Fruit fly (Drosophila melanogaster) whole organism, embryonic: Measurements from ENCODE around the gene COX7AL.

ENCODE experiments used
- ATbp ChIP-seq: fragments of 200-800 bp; sonication (Bioruptor generic); optimal IDR thresholded peaks from 2 replicates; lab custom pipeline; 2017; ENCODE audit warnings: missing biosample characterization, mild to moderate bottlenecking, missing genetic modification characterization, missing genetic modification reagents
- Awh ChIP-seq: fragments of 200-800 bp; sonication (Bioruptor generic); IDR thresholded peaks from 2 replicates; pipeline ENCODE4, ENCODE4 v1.3.6; 2022; ENCODE audit warnings: missing biosample characterization, missing genetic modification characterization
- Bgb ChIP-seq: fragments of 200-800 bp; sonication (Bioruptor generic); IDR thresholded peaks from 2 replicates; pipeline ENCODE4 v1.3.6; 2022; ENCODE audit warnings: missing biosample characterization, missing genetic modification characterization; ENCODE audit not compliant: partially characterized antibody
- CG10654 ChIP-seq: fragments of 200-800 bp; sonication (Bioruptor generic); optimal IDR thresholded peaks from 2 replicates; lab custom pipeline; 2016; ENCODE audit warnings: missing biosample characterization, missing genetic modification characterization
- CG11456 ChIP-seq: fragments of 200-800 bp; sonication (Bioruptor generic); IDR thresholded peaks from 3 replicates; pipeline ENCODE4 v1.3.6; 2022; ENCODE audit warnings: missing biosample characterization, missing genetic modification characterization
- CG1233 ChIP-seq: fragments of 200-800 bp; sonication (Bioruptor generic); optimal IDR thresholded peaks from 4 replicates; lab custom pipeline; 2018; ENCODE audit warnings: missing biosample characterization, mild to moderate bottlenecking, missing genetic modification characterization
- CG12769 ChIP-seq: fragments of 200-800 bp; sonication (Bioruptor generic); optimal IDR thresholded peaks from 2 replicates; lab custom pipeline; 2019; ENCODE audit warnings: missing biosample characterization, mild to moderate bottlenecking, missing genetic modification characterization, moderate library complexity
- CG15011 ChIP-seq: fragments of 200-800 bp; sonication (Bioruptor generic); optimal IDR thresholded peaks from 3 replicates; lab custom pipeline; 2018; ENCODE audit warnings: missing biosample characterization, mild to moderate bottlenecking, missing genetic modification characterization
- CG15696 ChIP-seq: fragments of 200-800 bp; sonication (Bioruptor generic); optimal IDR thresholded peaks from 2 replicates; lab custom pipeline; 2019; ENCODE audit warnings: missing biosample characterization, mild to moderate bottlenecking, missing genetic modification characterization, moderate library complexity
- CG17186 ChIP-seq: fragments of 200-800 bp; sonication (Bioruptor generic); optimal IDR thresholded peaks from 3 replicates; lab custom pipeline; 2017; ENCODE audit warnings: missing biosample characterization, missing genetic modification reagents, missing genetic modification characterization
- CG17568 ChIP-seq: fragments of 200-800 bp; sonication (Bioruptor generic); optimal IDR thresholded peaks from 2 replicates; lab custom pipeline; 2018; ENCODE audit warnings: missing biosample characterization, mild to moderate bottlenecking, missing genetic modification characterization, moderate library complexity
- CG18619 ChIP-seq: fragments of 200-800 bp; sonication (Bioruptor generic); optimal IDR thresholded peaks from 3 replicates; lab custom pipeline; 2017; ENCODE audit warnings: missing biosample characterization, mild to moderate bottlenecking, missing genetic modification characterization
- CG2712 ChIP-seq: fragments of 200-800 bp; optimal IDR thresholded peaks from 3 replicates; lab custom pipeline; 2019; ENCODE audit warnings: missing biosample characterization, mild to moderate bottlenecking, missing genetic modification characterization, moderate library complexity
- CG31365 ChIP-seq: fragments of 200-800 bp; sonication (Bioruptor generic); optimal IDR thresholded peaks from 2 replicates; lab custom pipeline; 2018; ENCODE audit warnings: missing biosample characterization, mild to moderate bottlenecking, missing genetic modification characterization
- CG3838 ChIP-seq: fragments of 200-800 bp; sonication (Bioruptor generic); optimal IDR thresholded peaks from 3 replicates; lab custom pipeline; 2016; ENCODE audit warnings: missing biosample characterization, missing genetic modification characterization
- Camta ChIP-seq: fragments of 200-800 bp; sonication (Bioruptor generic); optimal IDR thresholded peaks from 2 replicates; lab custom pipeline; 2016; ENCODE audit warnings: missing biosample characterization, missing genetic modification characterization
- Dbx ChIP-seq: fragments of 200-800 bp; sonication (Bioruptor generic); IDR thresholded peaks from 3 replicates; pipeline ENCODE4 v1.3.6; 2022; ENCODE audit warnings: missing biosample characterization, missing genetic modification characterization
- Dfd ChIP-seq, 2 experiments: fragments of >200 bp; optimal IDR thresholded peaks; 2 replicates each; lab custom pipeline; 2017; ENCODE audit warnings: missing biosample characterization in 2 of 2, missing genetic modification characterization in 2 of 2
- Fer3 ChIP-seq: fragments of 200-800 bp; sonication (Bioruptor generic); optimal IDR thresholded peaks from 2 replicates; lab custom pipeline; 2018; ENCODE audit warnings: missing biosample characterization, mild to moderate bottlenecking, missing genetic modification characterization, moderate library complexity
- GATAe ChIP-seq: fragments of 200-800 bp; sonication (Bioruptor generic); conservative IDR thresholded peaks from 2 replicates; pipeline ENCODE4 v1.3.6; 2022; ENCODE audit warnings: missing biosample characterization, missing genetic modification characterization
- HmgD ChIP-seq: fragments of 200-800 bp; sonication (Bioruptor generic); optimal IDR thresholded peaks from 3 replicates; lab custom pipeline; 2016; ENCODE audit warnings: missing biosample characterization, missing genetic modification characterization
- Hmx ChIP-seq: fragments of 200-800 bp; sonication (Bioruptor generic); optimal IDR thresholded peaks from 2 replicates; lab custom pipeline; 2016; ENCODE audit warnings: missing biosample characterization, missing genetic modification characterization
- Kr ChIP-seq: fragments of 200-800 bp; sonication (Bioruptor generic); optimal IDR thresholded peaks from 2 replicates; lab custom pipeline; 2017; ENCODE audit warnings: missing biosample characterization, mild to moderate bottlenecking, missing genetic modification characterization
- Lpt ChIP-seq: fragments of >200 bp; optimal IDR thresholded peaks from 2 replicates; lab custom pipeline; 2018; ENCODE audit warnings: missing biosample characterization, missing genetic modification characterization
- Mrtf ChIP-seq: fragments of 200-800 bp; sonication (Bioruptor generic); IDR thresholded peaks from 3 replicates; pipeline ENCODE4 v1.3.6; 2022; ENCODE audit warnings: missing biosample characterization, missing genetic modification characterization
- Neu2 ChIP-seq: fragments of 200-800 bp; sonication (Bioruptor generic); optimal IDR thresholded peaks from 3 replicates; lab custom pipeline; 2016; ENCODE audit warnings: missing biosample characterization, missing genetic modification characterization, borderline replicate concordance
- Oaz ChIP-seq: fragments of 200-800 bp; sonication (Bioruptor generic); IDR thresholded peaks from 2 replicates; pipeline ENCODE4 v1.3.6; 2022; ENCODE audit warnings: missing biosample characterization, missing genetic modification characterization
- Opbp ChIP-seq: fragments of 200-800 bp; sonication (Bioruptor generic); IDR thresholded peaks from 3 replicates; pipeline ENCODE4 v1.3.6; 2022; ENCODE audit warnings: missing biosample characterization, missing genetic modification characterization; ENCODE audit not compliant: partially characterized antibody
- PHDP ChIP-seq: fragments of 200-800 bp; sonication (Bioruptor generic); optimal IDR thresholded peaks from 3 replicates; lab custom pipeline; 2018; ENCODE audit warnings: missing biosample characterization, mild to moderate bottlenecking, missing genetic modification characterization, moderate library complexity
- Scr ChIP-seq: fragments of 200-800 bp; sonication (Bioruptor generic); IDR thresholded peaks from 2 replicates; pipeline ENCODE4 v1.3.6; 2022; ENCODE audit warnings: missing biosample characterization, missing genetic modification characterization; ENCODE audit not compliant: partially characterized antibody
- amos ChIP-seq: fragments of 200-800 bp; sonication (Bioruptor generic); IDR thresholded peaks from 2 replicates; pipeline ENCODE4 v1.3.6; 2022; ENCODE audit warnings: missing biosample characterization, missing genetic modification characterization; ENCODE audit not compliant: partially characterized antibody
- ara ChIP-seq: fragments of 200-800 bp; sonication (Bioruptor generic); IDR thresholded peaks from 2 replicates; pipeline ENCODE4 v1.3.6; 2022; ENCODE audit warnings: missing biosample characterization, missing genetic modification characterization
- dimm ChIP-seq: fragments of 200-800 bp; sonication (Bioruptor generic); IDR thresholded peaks from 2 replicates; pipeline ENCODE4 v1.3.6; 2022; ENCODE audit warnings: missing biosample characterization, missing genetic modification characterization
- fd96Cb ChIP-seq: fragments of 200-800 bp; sonication (Bioruptor generic); optimal IDR thresholded peaks from 2 replicates; lab custom pipeline; 2018; ENCODE audit warnings: missing biosample characterization, mild to moderate bottlenecking, missing genetic modification characterization, moderate library complexity
- her ChIP-seq: fragments of 200-800 bp; sonication (Bioruptor generic); optimal IDR thresholded peaks from 2 replicates; lab custom pipeline; 2016; ENCODE audit warnings: missing biosample characterization, missing genetic modification characterization
- kay ChIP-seq: fragments of 200-800 bp; sonication (Bioruptor generic); optimal IDR thresholded peaks from 2 replicates; lab custom pipeline; 2016; ENCODE audit warnings: missing biosample characterization, missing genetic modification characterization
- ken ChIP-seq: fragments of 200-800 bp; sonication (Bioruptor generic); IDR thresholded peaks from 3 replicates; pipeline ENCODE4 v1.3.6; 2022; ENCODE audit warnings: missing biosample characterization, missing genetic modification characterization
- lbe ChIP-seq: fragments of 200-800 bp; sonication (Bioruptor generic); optimal IDR thresholded peaks from 2 replicates; lab custom pipeline; 2016; ENCODE audit warnings: missing biosample characterization, mild to moderate bottlenecking, missing genetic modification characterization
- oc ChIP-seq: fragments of 200-800 bp; sonication (Bioruptor generic); optimal IDR thresholded peaks from 2 replicates; lab custom pipeline; 2018; ENCODE audit warnings: missing biosample characterization, mild to moderate bottlenecking, missing genetic modification characterization, moderate library complexity
- otp ChIP-seq: fragments of 200-800 bp; sonication (Bioruptor generic); IDR thresholded peaks from 3 replicates; pipeline ENCODE4, ENCODE4 v1.3.6; 2022; ENCODE audit warnings: missing biosample characterization, missing genetic modification characterization
- pan ChIP-seq, 4 experiments: fragments of >200 bp in 3 of 4; fragments of 200-800 bp in 1 of 4; sonication (Bioruptor generic) in 1 of 4; optimal IDR thresholded peaks in 3 of 4; IDR thresholded peaks in 1 of 4; 2 replicates each; pipeline versions ENCODE4 v1.3.6 to Lab custom; 2017 to 2022; ENCODE audit warnings: missing biosample characterization in 2 of 4, missing genetic modification characterization in 2 of 4, mixed read lengths in 1 of 4
- pho ChIP-seq: fragments of 200-800 bp; sonication (Bioruptor generic); optimal IDR thresholded peaks from 2 replicates; lab custom pipeline; 2016; ENCODE audit warnings: missing biosample characterization, missing genetic modification characterization
- pnt ChIP-seq: fragments of 200-800 bp; sonication (Bioruptor generic); optimal IDR thresholded peaks from 3 replicates; lab custom pipeline; 2016; ENCODE audit warnings: missing biosample characterization, missing genetic modification characterization
- sc ChIP-seq, 3 experiments: fragments of >200 bp in 2 of 3; fragments of 200-800 bp in 1 of 3; sonication (Bioruptor generic) in 1 of 3; optimal IDR thresholded peaks; 2 replicates in 2 of 3; 3 replicates in 1 of 3; lab custom pipeline; 2017; ENCODE audit warnings: mild to moderate bottlenecking in 1 of 3, missing biosample characterization in 1 of 3, missing genetic modification characterization in 1 of 3, missing genetic modification reagents in 1 of 3
- sd ChIP-seq: fragments of 200-800 bp; sonication (Bioruptor generic); optimal IDR thresholded peaks from 3 replicates; lab custom pipeline; 2018; ENCODE audit warnings: missing biosample characterization, mild to moderate bottlenecking, missing genetic modification characterization, moderate library complexity
- slp2 ChIP-seq: fragments of 200-800 bp; sonication (Bioruptor generic); optimal IDR thresholded peaks from 2 replicates; lab custom pipeline; 2016; ENCODE audit warnings: missing biosample characterization, missing genetic modification characterization
- stwl ChIP-seq: fragments of 200-800 bp; sonication (Bioruptor generic); optimal IDR thresholded peaks from 3 replicates; lab custom pipeline; 2018; ENCODE audit warnings: missing biosample characterization, mild to moderate bottlenecking, missing genetic modification characterization, moderate library complexity
- trem ChIP-seq: fragments of 200-800 bp; optimal IDR thresholded peaks from 3 replicates; lab custom pipeline; 2019; ENCODE audit warnings: missing biosample characterization, mild to moderate bottlenecking, missing genetic modification characterization, moderate library complexity
- vfl ChIP-seq: fragments of 200-800 bp; sonication (Bioruptor generic); optimal IDR thresholded peaks from 2 replicates; lab custom pipeline; 2016; ENCODE audit warnings: missing biosample characterization, missing genetic modification characterization
- wor ChIP-seq: fragments of 200-800 bp; sonication (Bioruptor generic); IDR thresholded peaks from 2 replicates; pipeline ENCODE4 v1.3.6; 2022; ENCODE audit warnings: missing biosample characterization, missing genetic modification characterization

The COX7AL gene

dm6 chr3R:8308515-8308959, 34.9 kb upstream of the COX7AL start, which contains the start of gene tex (continued):
- TF ChIP-seq CG3838 (GFP tag; lab: Kevin White, UChicago) (no peak), pan (optimal IDR thresholded peaks at IDR 0.05; lab: Kevin White, UChicago) (no peak), pan (GFP tag; optimal IDR thresholded peaks at IDR 0.05 in 1 of 2, IDR thresholded peaks at IDR 0.05 in 1 of 2) (no peak), sc (optimal IDR thresholded peaks at IDR 0.05; lab: Kevin White, UChicago) (no peak), sc (GFP tag; optimal IDR thresholded peaks at IDR 0.05; lab: Kevin White, UChicago) (peak; percentile 15), CG10654 (GFP tag; lab: Kevin White, UChicago) (no peak), CG18619 (no peak), amos (GFP tag; lab: Robert Waterston, UW) (peak; percentile 51), oc (tag; lab: Kevin White, UChicago) (peak; percentile 43), CG31365 (tag; lab: Kevin White, UChicago) (peak; percentile 47), Hmx (GFP tag; lab: Kevin White, UChicago) (no peak), ATbp (GFP tag; lab: Kevin White, UChicago) (peak; percentile 80), Bgb (GFP tag; lab: Robert Waterston, UW) (no peak), HmgD (GFP tag; lab: Kevin White, UChicago) (peak; percentile 35), CG17186 (GFP tag; lab: Kevin White, UChicago) (peak; percentile 64), slp2 (GFP tag; lab: Kevin White, UChicago) (peak; percentile 4), PHDP (tag; lab: Kevin White, UChicago) (peak; percentile 9), Dbx (GFP tag; lab: Robert Waterston, UW) (no peak), CG15696 (tag; lab: Kevin White, UChicago) (peak; percentile 68), CG17568 (GFP tag; lab: Kevin White, UChicago) (no peak), GATAe (no peak), stwl (tag; lab: Kevin White, UChicago) (peak; percentile 36), Mrtf (GFP tag; lab: Robert Waterston, UW) (no peak), sd (tag; lab: Kevin White, UChicago) (peak; percentile 22), Dfd (GFP tag; optimal IDR thresholded peaks at IDR 0.05; lab: Kevin White, UChicago) (no peak), Neu2 (GFP tag; lab: Kevin White, UChicago) (no peak), pho (no peak), CG15011 (GFP tag; lab: Kevin White, UChicago) (no peak), Camta (GFP tag; lab: Kevin White, UChicago) (no peak), Lpt (GFP tag; lab: Kevin White, UChicago) (no peak), Awh (peak; percentile 88), ara (GFP tag; lab: Robert Waterston, UW) (peak; percentile 61), kay (peak; percentile 8), Fer3 (peak; percentile 18), otp (GFP tag; lab: Robert Waterston, UW) (peak; percentile 29; the same call in 1 of the 3 replicates), trem (tag; lab: Kevin White, UChicago) (peak; percentile 79), wor (GFP tag; lab: Robert Waterston, UW) (no peak), CG12769 (no peak), dimm (GFP tag; lab: Robert Waterston, UW) (no peak), CG11456 (no peak), CG2712 (tag; lab: Kevin White, UChicago) (peak; percentile 55), fd96Cb (tag; lab: Kevin White, UChicago) (peak; percentile 3), ken (no peak), lbe (GFP tag; lab: Kevin White, UChicago) (no peak), Opbp (GFP tag; lab: Robert Waterston, UW) (no peak), her (GFP tag; lab: Kevin White, UChicago) (no peak), Kr (GFP tag; lab: Kevin White, UChicago) (peak; percentile 14), Oaz (GFP tag; lab: Robert Waterston, UW) (no peak), vfl (no peak), pnt (GFP tag; lab: Kevin White, UChicago) (peak; percentile 12), CG1233 (GFP tag; lab: Kevin White, UChicago) (peak; percentile 22), Scr (no peak)
